Worm (Caenorhabditis elegans) whole organism, late embryonic: ENCODE measurements around the gene D1025.1.

Experiments used
- K02D7.2 ChIP-seq: sonication (generic microtip); optimal IDR thresholded peaks from 2 replicates; lab custom pipeline; 2017; ENCODE audit warnings: mild to moderate bottlenecking, missing genetic modification characterization, missing compliant biosample characterization
- T23F11.4 ChIP-seq: fragments of 200-800 bp; sonication (Bioruptor generic); optimal IDR thresholded peaks from 2 replicates; lab custom pipeline; 2018; ENCODE audit warnings: mild to moderate bottlenecking, missing genetic modification characterization, missing compliant biosample characterization
- ceh-9 ChIP-seq: sonication (generic microtip); optimal IDR thresholded peaks from 2 replicates; lab custom pipeline; 2016; ENCODE audit warnings: mild to moderate bottlenecking, missing genetic modification characterization, inconsistent platforms, missing compliant biosample characterization
- ets-4 ChIP-seq: sonication (generic microtip); optimal IDR thresholded peaks from 2 replicates; lab custom pipeline; 2016; ENCODE audit warnings: missing genetic modification characterization, missing compliant biosample characterization
- hlh-13 ChIP-seq: fragments of 200-800 bp; sonication (Bioruptor generic); optimal IDR thresholded peaks from 2 replicates; lab custom pipeline; 2018; ENCODE audit warnings: mild to moderate bottlenecking, missing genetic modification characterization, missing compliant biosample characterization
- hlh-30 ChIP-seq: sonication (generic microtip); optimal IDR thresholded peaks from 2 replicates; lab custom pipeline; 2017; ENCODE audit warnings: antibody characterized with exemption, missing genetic modification characterization, missing compliant biosample characterization; ENCODE audit not compliant: insufficient read depth
- nhr-11 ChIP-seq: fragments of 150-350 bp; optimal IDR thresholded peaks from 2 replicates; lab custom pipeline; 2014; ENCODE audit warnings: missing biosample characterization, missing genetic modification characterization
- pha-4 ChIP-seq: fragments of 150-350 bp; optimal IDR thresholded peaks from 2 replicates; lab custom pipeline; 2018; ENCODE audit warnings: missing biosample characterization, missing genetic modification reagents, missing genetic modification characterization
- ttx-3 ChIP-seq: sonication (generic microtip); optimal IDR thresholded peaks from 2 replicates; lab custom pipeline; 2016; ENCODE audit warnings: missing genetic modification reagents, missing genetic modification characterization, missing compliant biosample characterization

- peak; percentile 98 for TF ChIP-seq nhr-11 (tag; lab: Kevin White, UChicago)
- no peak for TF ChIP-seq hlh-13
- peak; percentile 75 for TF ChIP-seq ets-4 (tag; lab: Kevin White, UChicago)
- no peak for TF ChIP-seq K02D7.2
- peak; percentile 42 for TF ChIP-seq T23F11.4
- peak; percentile 87 for TF ChIP-seq hlh-30
- no peak for TF ChIP-seq pha-4
- peak; percentile 75 for TF ChIP-seq ttx-3
- no peak for TF ChIP-seq ceh-9
Measured at ce11 chrX:14525325-14526305, 5.1 kb downstream of the D1025.1 start.
